Fruit fly (Drosophila melanogaster) whole organism, pupa: ENCODE results near the gene CG15865.

Experiments
- CG10348 ChIP-seq: fragments of 200-800 bp; sonication (Bioruptor generic); IDR thresholded peaks from 2 replicates; pipeline ENCODE4 v1.3.6; 2022; ENCODE audit warnings: missing biosample characterization, missing genetic modification characterization
- CG12605 ChIP-seq: fragments of 200-800 bp; sonication (Bioruptor generic); IDR thresholded peaks from 2 replicates; pipeline ENCODE4 v1.3.6; 2022; ENCODE audit warnings: missing biosample characterization, missing genetic modification characterization
- CG13204 ChIP-seq: fragments of 200-800 bp; sonication (Bioruptor generic); optimal IDR thresholded peaks from 2 replicates; lab custom pipeline; 2018; ENCODE audit warnings: missing biosample characterization, mild to moderate bottlenecking, missing genetic modification characterization, moderate library complexity
- CG14655 ChIP-seq: fragments of 200-800 bp; sonication (Bioruptor generic); optimal IDR thresholded peaks from 3 replicates; lab custom pipeline; 2017; ENCODE audit warnings: mild to moderate bottlenecking, missing biosample characterization, missing genetic modification reagents, missing genetic modification characterization
- CG15710 ChIP-seq: fragments of 200-800 bp; sonication (Bioruptor generic); optimal IDR thresholded peaks from 2 replicates; lab custom pipeline; 2018; ENCODE audit warnings: missing biosample characterization, mild to moderate bottlenecking, missing genetic modification characterization, moderate library complexity
- CG17806 ChIP-seq: fragments of 200-800 bp; sonication (Bioruptor generic); optimal IDR thresholded peaks from 2 replicates; lab custom pipeline; 2018; ENCODE audit warnings: missing biosample characterization, mild to moderate bottlenecking, missing genetic modification characterization, moderate library complexity
- CG32121 ChIP-seq: fragments of 200-800 bp; sonication (Bioruptor generic); IDR thresholded peaks from 2 replicates; pipeline ENCODE4 v1.3.6; 2022; ENCODE audit warnings: missing biosample characterization, missing genetic modification characterization
- CG34367 ChIP-seq: fragments of 200-800 bp; sonication (Bioruptor generic); optimal IDR thresholded peaks from 2 replicates; lab custom pipeline; 2018; ENCODE audit warnings: missing biosample characterization, mild to moderate bottlenecking, missing genetic modification characterization
- CG4496 ChIP-seq: fragments of 200-800 bp; sonication (Bioruptor generic); IDR thresholded peaks from 3 replicates; pipeline ENCODE4 v1.3.6; 2022; ENCODE audit warnings: missing biosample characterization, missing genetic modification characterization
- CG8159 ChIP-seq: fragments of 200-800 bp; sonication (Bioruptor generic); optimal IDR thresholded peaks from 3 replicates; lab custom pipeline; 2018; ENCODE audit warnings: missing biosample characterization, mild to moderate bottlenecking, missing genetic modification characterization, moderate library complexity
- CG8301 ChIP-seq: fragments of 200-800 bp; sonication (Bioruptor generic); optimal IDR thresholded peaks from 2 replicates; lab custom pipeline; 2018; ENCODE audit warnings: missing biosample characterization, mild to moderate bottlenecking, missing genetic modification characterization
- CG9948 ChIP-seq: fragments of 200-800 bp; sonication (Bioruptor generic); optimal IDR thresholded peaks from 2 replicates; lab custom pipeline; 2018; ENCODE audit warnings: missing biosample characterization, mild to moderate bottlenecking, missing genetic modification characterization, moderate library complexity
- D1 ChIP-seq: fragments of 200-800 bp; sonication (Bioruptor generic); optimal IDR thresholded peaks from 2 replicates; lab custom pipeline; 2018; ENCODE audit warnings: missing biosample characterization, mild to moderate bottlenecking, missing genetic modification characterization, moderate library complexity
- EcR ChIP-seq: fragments of 200-800 bp; sonication (Bioruptor generic); optimal IDR thresholded peaks from 3 replicates; lab custom pipeline; 2019; ENCODE audit warnings: missing biosample characterization, missing genetic modification characterization, mild to moderate bottlenecking, moderate library complexity, missing genetic modification reagents
- Ets98B ChIP-seq: fragments of 200-800 bp; sonication (Bioruptor generic); IDR thresholded peaks from 2 replicates; pipeline ENCODE4 v1.3.6; 2022; ENCODE audit warnings: missing biosample characterization, missing genetic modification characterization
- Pif1A ChIP-seq: fragments of 200-800 bp; sonication (Bioruptor generic); optimal IDR thresholded peaks from 3 replicates; lab custom pipeline; 2016; ENCODE audit warnings: missing biosample characterization, missing genetic modification characterization
- Snoo ChIP-seq: fragments of 200-800 bp; sonication (Bioruptor generic); optimal IDR thresholded peaks from 3 replicates; lab custom pipeline; 2017; ENCODE audit warnings: missing biosample characterization, mild to moderate bottlenecking, missing genetic modification characterization, inconsistent platforms
- fd96Ca ChIP-seq: fragments of 200-800 bp; sonication (Bioruptor generic); IDR thresholded peaks from 3 replicates; pipeline ENCODE4 v1.3.6; 2022; ENCODE audit warnings: missing biosample characterization, missing genetic modification characterization
- gl ChIP-seq: fragments of 200-800 bp; sonication (Bioruptor generic); optimal IDR thresholded peaks from 2 replicates; lab custom pipeline; 2018; ENCODE audit warnings: missing biosample characterization, mild to moderate bottlenecking, missing genetic modification characterization
- rn ChIP-seq: fragments of 200-800 bp; sonication (Bioruptor generic); IDR thresholded peaks from 2 replicates; pipeline ENCODE4 v1.3.6; 2022; ENCODE audit warnings: missing biosample characterization, missing genetic modification characterization

CG15865 gene

dm6 chrX:16672904-16673303 lies 8.6 kb upstream of the CG15865 start:
- TF ChIP-seq CG14655, result no peak
- TF ChIP-seq CG15710, result no peak

- TF ChIP-seq CG9948 (tag; lab: Kevin White, UChicago) (no peak), CG4496 (GFP tag; lab: Robert Waterston, UW) (peak; percentile 49; the same call in 1 of the 3 replicates), CG8159 (tag; lab: Kevin White, UChicago) (no peak), CG14655 (peak; percentile 7), CG13204 (GFP tag; lab: Kevin White, UChicago) (peak; percentile 75)
Measured at dm6 chrX:16670691-16671481, 6.6 kb upstream of the CG15865 start.

- TF ChIP-seq CG13204 (GFP tag; lab: Kevin White, UChicago) (no peak), Pif1A (GFP tag; lab: Kevin White, UChicago) (peak; percentile 5)
- TF ChIP-seq, all 21 proteins: peak for 1
Measured at dm6 chrX:16670262-16670661, 6.0 kb upstream of the CG15865 start.

- TF ChIP-seq EcR (GFP tag; lab: Kevin White, UChicago) (no peak), CG10348 (GFP tag; lab: Robert Waterston, UW) (no peak), CG9948 (tag; lab: Kevin White, UChicago) (no peak), D1 (tag; lab: Kevin White, UChicago) (no peak), Snoo (tag; lab: Kevin White, UChicago) (no peak), CG4496 (GFP tag; lab: Robert Waterston, UW) (0 out of 3 replicates have a peak, but pooled peaks have one; percentile 49), Ets98B (GFP tag; lab: Robert Waterston, UW) (no peak), CG34367 (tag; lab: Kevin White, UChicago) (no peak)
Measured at dm6 chrX:16669849-16670248, 5.6 kb upstream of the CG15865 start.

dm6 chrX:16660632-16661031 lies 3.6 kb downstream of the CG15865 start:
- TF ChIP-seq CG12605 (GFP tag; lab: Robert Waterston, UW) (no peak), rn (GFP tag; lab: Robert Waterston, UW) (no peak), CG32121 (GFP tag; lab: Robert Waterston, UW) (no peak), CG8159 (tag; lab: Kevin White, UChicago) (no peak), CG10348 (GFP tag; lab: Robert Waterston, UW) (no peak), D1 (tag; lab: Kevin White, UChicago) (no peak), CG34367 (tag; lab: Kevin White, UChicago) (no peak), Snoo (tag; lab: Kevin White, UChicago) (no peak), Ets98B (GFP tag; lab: Robert Waterston, UW) (no peak), CG15710 (no peak), CG4496 (GFP tag; lab: Robert Waterston, UW) (no peak), CG17806 (tag; lab: Kevin White, UChicago) (no peak), EcR (GFP tag; lab: Kevin White, UChicago) (no peak), CG13204 (GFP tag; lab: Kevin White, UChicago) (no peak)

- TF ChIP-seq Pif1A (GFP tag; lab: Kevin White, UChicago), result no peak
- TF ChIP-seq EcR (GFP tag; lab: Kevin White, UChicago), result peak; percentile 34
- TF ChIP-seq CG14655, result no peak
- TF ChIP-seq CG13204 (GFP tag; lab: Kevin White, UChicago), result peak; percentile 90
- TF ChIP-seq Ets98B (GFP tag; lab: Robert Waterston, UW), result 0 out of 2 replicates have a peak, but pooled peaks have one; percentile 16
- no peak for TF ChIP-seq CG17806 (tag; lab: Kevin White, UChicago)
- TF ChIP-seq Snoo (tag; lab: Kevin White, UChicago), result peak; percentile 27
- TF ChIP-seq fd96Ca (GFP tag; lab: Robert Waterston, UW), result no peak
- no peak for TF ChIP-seq CG15710
Measured at dm6 chrX:16655724-16656235, 8.5 kb downstream of the CG15865 start.

dm6 chrX:16654931-16655409 lies 9.3 kb downstream of the CG15865 start, which contains the start of the genes Nemp and r:
Gene Nemp, minus strand, starts transcription at chrX:16655015.
Gene r, plus strand, starts transcription at chrX:16655359.
- TF ChIP-seq Pif1A (GFP tag; lab: Kevin White, UChicago) (no peak), D1 (tag; lab: Kevin White, UChicago) (no peak), CG8301 (tag; lab: Kevin White, UChicago) (no peak), fd96Ca (GFP tag; lab: Robert Waterston, UW) (no peak), gl (tag; lab: Kevin White, UChicago) (no peak), CG14655 (no peak)
